Worm (Caenorhabditis elegans) whole organism, mixed stage, embryonic: Measurements from ENCODE around the gene npp-5.

ENCODE experiments used
- bed-3 ChIP-seq: fragments of 200-800 bp; sonication (Bioruptor generic); optimal IDR thresholded peaks from 3 replicates; lab custom pipeline; 2018; ENCODE audit warnings: mild to moderate bottlenecking, missing genetic modification characterization, moderate library complexity, missing compliant biosample characterization
- blmp-1 ChIP-seq: fragments of 150-350 bp; optimal IDR thresholded peaks from 2 replicates; lab custom pipeline; 2014; ENCODE audit warnings: missing biosample characterization, missing genetic modification characterization
- ceh-39 ChIP-seq: fragments of 150-350 bp; optimal IDR thresholded peaks from 2 replicates; lab custom pipeline; 2014; ENCODE audit warnings: missing biosample characterization, missing genetic modification characterization
- ceh-43 ChIP-seq: fragments of 200-800 bp; sonication (Bioruptor generic); optimal IDR thresholded peaks from 2 replicates; lab custom pipeline; 2018; ENCODE audit warnings: mild to moderate bottlenecking, missing genetic modification characterization, moderate library complexity, missing compliant biosample characterization
- ceh-83 ChIP-seq: fragments of 200-800 bp; sonication (Bioruptor generic); optimal IDR thresholded peaks from 2 replicates; lab custom pipeline; 2018; ENCODE audit warnings: mild to moderate bottlenecking, missing genetic modification characterization, missing compliant biosample characterization
- ces-1 ChIP-seq: fragments of 150-350 bp; optimal IDR thresholded peaks from 2 replicates; lab custom pipeline; 2014; ENCODE audit warnings: missing biosample characterization, missing genetic modification reagents, missing genetic modification characterization
- elt-1 ChIP-seq: sonication (generic microtip); optimal IDR thresholded peaks from 2 replicates; lab custom pipeline; 2017; ENCODE audit warnings: missing genetic modification characterization, mild to moderate bottlenecking, missing compliant biosample characterization, antibody characterized with exemption, moderate library complexity, borderline replicate concordance; ENCODE audit not compliant: insufficient read depth
- elt-3 ChIP-seq: fragments of 150-350 bp; optimal IDR thresholded peaks from 2 replicates; lab custom pipeline; 2014; ENCODE audit warnings: missing biosample characterization, missing genetic modification characterization
- flh-1 ChIP-seq: fragments of 200-800 bp; sonication (Bioruptor generic); optimal IDR thresholded peaks from 2 replicates; lab custom pipeline; 2018; ENCODE audit warnings: mild to moderate bottlenecking, missing genetic modification characterization, moderate library complexity, missing compliant biosample characterization
- ham-2 ChIP-seq: fragments of 200-800 bp; sonication (Bioruptor generic); optimal IDR thresholded peaks from 2 replicates; lab custom pipeline; 2018; ENCODE audit warnings: mild to moderate bottlenecking, missing genetic modification characterization, missing compliant biosample characterization
- lin-32 ChIP-seq: fragments of 200-800 bp; sonication (Bioruptor generic); optimal IDR thresholded peaks from 2 replicates; lab custom pipeline; 2018; ENCODE audit warnings: mild to moderate bottlenecking, missing genetic modification characterization, missing compliant biosample characterization
- mab-5 ChIP-seq: fragments of 150-350 bp; optimal IDR thresholded peaks from 2 replicates; lab custom pipeline; 2014; ENCODE audit warnings: missing biosample characterization, missing genetic modification characterization
- mep-1 ChIP-seq: fragments of 150-350 bp; optimal IDR thresholded peaks from 2 replicates; lab custom pipeline; 2017; ENCODE audit warnings: missing biosample characterization, missing genetic modification reagents, missing genetic modification characterization, inconsistent platforms
- mls-2 ChIP-seq: sonication (generic microtip); optimal IDR thresholded peaks from 2 replicates; lab custom pipeline; 2016; ENCODE audit warnings: mild to moderate bottlenecking, missing genetic modification characterization, moderate library complexity, missing compliant biosample characterization
- nhr-237 ChIP-seq: fragments of 150-350 bp; optimal IDR thresholded peaks from 2 replicates; lab custom pipeline; 2014; ENCODE audit warnings: missing biosample characterization, missing genetic modification characterization
- nhr-28 ChIP-seq: fragments of 150-350 bp; optimal IDR thresholded peaks from 2 replicates; lab custom pipeline; 2014; ENCODE audit warnings: missing biosample characterization, missing genetic modification characterization
- pha-4 ChIP-seq: fragments of 150-350 bp; optimal IDR thresholded peaks from 2 replicates; lab custom pipeline; 2018; ENCODE audit warnings: missing biosample characterization, missing genetic modification reagents, missing genetic modification characterization
- sem-2 ChIP-seq: fragments of 200-800 bp; sonication (Bioruptor generic); optimal IDR thresholded peaks from 2 replicates; lab custom pipeline; 2018; ENCODE audit warnings: mild to moderate bottlenecking, missing genetic modification characterization, missing compliant biosample characterization
- snpc-4 ChIP-seq: fragments of 150-350 bp; optimal IDR thresholded peaks from 2 replicates; lab custom pipeline; 2014; ENCODE audit warnings: missing biosample characterization, missing genetic modification characterization
- sptf-1 ChIP-seq: sonication (generic microtip); optimal IDR thresholded peaks from 2 replicates; lab custom pipeline; 2017; ENCODE audit warnings: mild to moderate bottlenecking, missing genetic modification characterization, moderate library complexity, missing compliant biosample characterization
- tbx-8 ChIP-seq: fragments of 200-800 bp; sonication (Bioruptor generic); optimal IDR thresholded peaks from 2 replicates; lab custom pipeline; 2018; ENCODE audit warnings: mild to moderate bottlenecking, missing genetic modification characterization, moderate library complexity, missing compliant biosample characterization
- unc-120 ChIP-seq: sonication (generic microtip); optimal IDR thresholded peaks from 2 replicates; lab custom pipeline; 2017; ENCODE audit warnings: missing genetic modification characterization, missing compliant biosample characterization; ENCODE audit not compliant: poor library complexity, severe bottlenecking
- unc-39 ChIP-seq: fragments of 150-350 bp; optimal IDR thresholded peaks from 2 replicates; lab custom pipeline; 2014; ENCODE audit warnings: missing biosample characterization, missing genetic modification characterization
- unc-62 ChIP-seq: fragments of 150-350 bp; optimal IDR thresholded peaks from 2 replicates; lab custom pipeline; 2014; ENCODE audit warnings: missing biosample characterization, missing genetic modification reagents, missing genetic modification characterization
- zip-8 ChIP-seq: fragments of 150-350 bp; optimal IDR thresholded peaks from 2 replicates; lab custom pipeline; 2014; ENCODE audit warnings: missing biosample characterization, missing genetic modification characterization
- ztf-11 ChIP-seq: fragments of 150-350 bp; optimal IDR thresholded peaks from 2 replicates; lab custom pipeline; 2014; ENCODE audit warnings: missing biosample characterization, missing genetic modification characterization

Gene npp-5

ce11 chrII:11611462-11611861 lies 11.9 kb upstream of the npp-5 start:
- TF ChIP-seq mep-1 (tag; lab: Kevin White, UChicago) (no peak), elt-3 (tag; lab: Kevin White, UChicago) (peak; percentile 26), bed-3 (no peak), elt-1 (tag; lab: Kevin White, UChicago) (peak; percentile 67)

ce11 chrII:11604613-11605012 lies 5.0 kb upstream of the npp-5 start:
- TF ChIP-seq ztf-11 (tag; lab: Kevin White, UChicago) (no peak), mep-1 (tag; lab: Kevin White, UChicago) (no peak), flh-1 (no peak), elt-3 (tag; lab: Kevin White, UChicago) (no peak), ham-2 (GFP tag; lab: Kevin White, UChicago) (no peak), unc-62 (GFP tag; lab: Kevin White, UChicago) (no peak), sptf-1 (no peak), ces-1 (GFP tag; lab: Kevin White, UChicago) (no peak), zip-8 (tag; lab: Kevin White, UChicago) (no peak), nhr-28 (tag; lab: Kevin White, UChicago) (no peak), blmp-1 (no peak), sem-2 (GFP tag; lab: Kevin White, UChicago) (no peak), nhr-237 (no peak), lin-32 (no peak), ceh-43 (no peak), mab-5 (tag; lab: Kevin White, UChicago) (no peak)

ce11 chrII:11602387-11602960 lies 2.9 kb upstream of the npp-5 start:
- TF ChIP-seq ceh-83 (GFP tag; lab: Kevin White, UChicago), result no peak
- TF ChIP-seq unc-62 (GFP tag; lab: Kevin White, UChicago), result peak; percentile 4
- TF ChIP-seq unc-39 (tag; lab: Kevin White, UChicago), result no peak
- peak; percentile 37 for TF ChIP-seq unc-120 (tag; lab: Kevin White, UChicago)
- TF ChIP-seq, all 35 proteins: peak for 2

ce11 chrII:11600711-11601110 lies 1.1 kb upstream of the npp-5 start, which contains the start of gene F07A11.4:
Gene F07A11.4, plus strand, starts transcription at chrII:11601011.
- no peak for TF ChIP-seq ztf-11 (tag; lab: Kevin White, UChicago)
- no peak for TF ChIP-seq sptf-1
- peak; percentile 12 for TF ChIP-seq unc-120 (tag; lab: Kevin White, UChicago)
- TF ChIP-seq nhr-28 (tag; lab: Kevin White, UChicago), result no peak

ce11 chrII:11596157-11596740 lies 3.4 kb downstream of the npp-5 start:
- no peak for TF ChIP-seq tbx-8 (GFP tag; lab: Kevin White, UChicago)

ce11 chrII:11595368-11595996 lies 4.1 kb downstream of the npp-5 start, which contains the start of gene gfat-1:
Gene gfat-1, minus strand, starts transcription at chrII:11595418.
- TF ChIP-seq snpc-4 (tag; lab: Kevin White, UChicago) (no peak), elt-1 (tag; lab: Kevin White, UChicago) (peak; percentile 26), lin-32 (no peak), ceh-39 (no peak), unc-120 (tag; lab: Kevin White, UChicago) (peak; percentile 78)

- TF ChIP-seq mep-1 (tag; lab: Kevin White, UChicago) (no peak), zip-8 (tag; lab: Kevin White, UChicago) (no peak), ztf-11 (tag; lab: Kevin White, UChicago) (no peak), sptf-1 (no peak), snpc-4 (tag; lab: Kevin White, UChicago) (no peak), pha-4 (tag; lab: Kevin White, UChicago) (no peak), ceh-83 (GFP tag; lab: Kevin White, UChicago) (no peak), ceh-43 (no peak), mls-2 (tag; lab: Kevin White, UChicago) (no peak), ceh-39 (no peak), nhr-237 (no peak), unc-62 (GFP tag; lab: Kevin White, UChicago) (no peak), elt-1 (tag; lab: Kevin White, UChicago) (no peak)
Observed at ce11 chrII:11592023-11592422, 7.6 kb downstream of the npp-5 start, which contains the start of gene F07A11.1. Gene F07A11.1, minus strand, starts transcription at chrII:11592123.
